Worm (Caenorhabditis elegans) whole organism, L2 larva: ENCODE results near the gene mbk-2.

Experiments
- C34F6.9 ChIP-seq: fragments of 150-350 bp; optimal IDR thresholded peaks from 2 replicates; lab custom pipeline; 2014; ENCODE audit warnings: missing biosample characterization, missing genetic modification characterization
- R02D3.7 ChIP-seq: fragments of 150-350 bp; optimal IDR thresholded peaks from 2 replicates; lab custom pipeline; 2014; ENCODE audit warnings: missing biosample characterization, missing genetic modification characterization
- Y55F3AM.14 ChIP-seq: fragments of 200-800 bp; sonication (Bioruptor generic); optimal IDR thresholded peaks from 2 replicates; lab custom pipeline; 2018; ENCODE audit warnings: mild to moderate bottlenecking, missing genetic modification characterization, missing compliant biosample characterization
- ZK546.5 ChIP-seq: sonication (generic microtip); optimal IDR thresholded peaks from 2 replicates; lab custom pipeline; 2017; ENCODE audit warnings: missing biosample characterization, missing genetic modification characterization
- aly-2 ChIP-seq: fragments of 150-350 bp; optimal IDR thresholded peaks from 2 replicates; lab custom pipeline; 2014; ENCODE audit warnings: missing biosample characterization, missing genetic modification characterization
- ceh-82 ChIP-seq: fragments of 150-350 bp; optimal IDR thresholded peaks from 2 replicates; lab custom pipeline; 2014; ENCODE audit warnings: missing biosample characterization, missing genetic modification characterization
- crh-2 ChIP-seq: sonication (generic microtip); optimal IDR thresholded peaks from 2 replicates; lab custom pipeline; 2017; ENCODE audit warnings: missing biosample characterization, missing genetic modification characterization
- egl-27 ChIP-seq: sonication (generic microtip); optimal IDR thresholded peaks from 3 replicates; lab custom pipeline; 2017; ENCODE audit warnings: missing biosample characterization, missing genetic modification reagents, missing genetic modification characterization
- elt-1 ChIP-seq: fragments of 150-350 bp; optimal IDR thresholded peaks from 2 replicates; lab custom pipeline; 2014; ENCODE audit warnings: missing biosample characterization, missing genetic modification characterization
- elt-3 ChIP-seq: sonication (generic microtip); optimal IDR thresholded peaks from 2 replicates; lab custom pipeline; 2017; ENCODE audit warnings: missing biosample characterization, missing genetic modification characterization
- fos-1 ChIP-seq: fragments of 150-350 bp; optimal IDR thresholded peaks from 2 replicates; lab custom pipeline; 2014; ENCODE audit warnings: missing biosample characterization, missing genetic modification characterization
- lin-11 ChIP-seq: fragments of 150-350 bp; sonication (generic microtip); optimal IDR thresholded peaks from 2 replicates; lab custom pipeline; 2014; ENCODE audit warnings: missing biosample characterization, missing genetic modification characterization, inconsistent platforms, mixed read lengths
- lin-13 ChIP-seq: fragments of 150-350 bp; optimal IDR thresholded peaks from 2 replicates; lab custom pipeline; 2014; ENCODE audit warnings: missing biosample characterization, missing genetic modification reagents, missing genetic modification characterization
- lsy-2 ChIP-seq, 2 experiments: fragments of 150-350 bp in 1 of 2; sonication (generic microtip) in 1 of 2; optimal IDR thresholded peaks; 2 replicates each; lab custom pipeline; 2014 to 2017; ENCODE audit warnings: missing biosample characterization in 2 of 2, missing genetic modification characterization in 2 of 2
- nhr-10 ChIP-seq: sonication (generic microtip); optimal IDR thresholded peaks from 2 replicates; lab custom pipeline; 2017; ENCODE audit warnings: missing biosample characterization, missing genetic modification characterization
- nhr-11 ChIP-seq: fragments of 150-350 bp; optimal IDR thresholded peaks from 2 replicates; lab custom pipeline; 2014; ENCODE audit warnings: missing biosample characterization, missing genetic modification characterization
- nhr-12 ChIP-seq: fragments of 150-350 bp; optimal IDR thresholded peaks from 2 replicates; lab custom pipeline; 2014; ENCODE audit warnings: missing biosample characterization, missing genetic modification characterization
- nhr-129 ChIP-seq: fragments of 150-350 bp; optimal IDR thresholded peaks from 2 replicates; lab custom pipeline; 2014; ENCODE audit warnings: missing biosample characterization, missing genetic modification characterization
- nhr-23 ChIP-seq: fragments of 150-350 bp; optimal IDR thresholded peaks from 2 replicates; lab custom pipeline; 2014; ENCODE audit warnings: missing biosample characterization, missing genetic modification reagents, missing genetic modification characterization
- nhr-237 ChIP-seq: fragments of 150-350 bp; optimal IDR thresholded peaks from 2 replicates; lab custom pipeline; 2014; ENCODE audit warnings: missing biosample characterization, missing genetic modification characterization
- nhr-6 ChIP-seq: fragments of 150-350 bp; optimal IDR thresholded peaks from 2 replicates; lab custom pipeline; 2014; ENCODE audit warnings: missing biosample characterization, missing genetic modification characterization
- nhr-77 ChIP-seq: fragments of 150-350 bp; optimal IDR thresholded peaks from 2 replicates; lab custom pipeline; 2014; ENCODE audit warnings: missing biosample characterization, missing genetic modification characterization
- peb-1 ChIP-seq: fragments of 150-350 bp; optimal IDR thresholded peaks from 2 replicates; lab custom pipeline; 2014; ENCODE audit warnings: missing biosample characterization, missing genetic modification characterization
- skn-1 ChIP-seq: sonication (generic microtip); optimal IDR thresholded peaks from 2 replicates; lab custom pipeline; 2017; ENCODE audit warnings: missing biosample characterization, missing genetic modification characterization
- sma-3 ChIP-seq: sonication (generic microtip); optimal IDR thresholded peaks from 2 replicates; lab custom pipeline; 2016; ENCODE audit warnings: missing genetic modification reagents, missing genetic modification characterization, missing compliant biosample characterization
- sma-9 ChIP-seq, 2 experiments: fragments of 150-350 bp in 1 of 2; sonication (generic microtip) in 1 of 2; optimal IDR thresholded peaks; 2 replicates each; lab custom pipeline; 2014 to 2016; ENCODE audit warnings: missing genetic modification characterization in 2 of 2, mild to moderate bottlenecking in 1 of 2, missing biosample characterization in 1 of 2, missing compliant biosample characterization in 1 of 2, missing genetic modification reagents in 1 of 2, moderate library complexity in 1 of 2
- snpc-4 ChIP-seq: fragments of 150-350 bp; optimal IDR thresholded peaks from 2 replicates; lab custom pipeline; 2014; ENCODE audit warnings: missing biosample characterization, missing genetic modification characterization
- unc-39 ChIP-seq: fragments of 150-350 bp; optimal IDR thresholded peaks from 2 replicates; lab custom pipeline; 2014; ENCODE audit warnings: missing biosample characterization, missing genetic modification characterization
- unc-55 ChIP-seq: fragments of 150-350 bp; sonication (generic microtip); optimal IDR thresholded peaks from 3 replicates; lab custom pipeline; 2014; ENCODE audit warnings: missing biosample characterization, missing genetic modification reagents, missing genetic modification characterization
- zag-1 ChIP-seq: fragments of 150-350 bp; optimal IDR thresholded peaks from 2 replicates; lab custom pipeline; 2014; ENCODE audit warnings: missing biosample characterization, missing genetic modification characterization

The mbk-2 gene

DNA sequence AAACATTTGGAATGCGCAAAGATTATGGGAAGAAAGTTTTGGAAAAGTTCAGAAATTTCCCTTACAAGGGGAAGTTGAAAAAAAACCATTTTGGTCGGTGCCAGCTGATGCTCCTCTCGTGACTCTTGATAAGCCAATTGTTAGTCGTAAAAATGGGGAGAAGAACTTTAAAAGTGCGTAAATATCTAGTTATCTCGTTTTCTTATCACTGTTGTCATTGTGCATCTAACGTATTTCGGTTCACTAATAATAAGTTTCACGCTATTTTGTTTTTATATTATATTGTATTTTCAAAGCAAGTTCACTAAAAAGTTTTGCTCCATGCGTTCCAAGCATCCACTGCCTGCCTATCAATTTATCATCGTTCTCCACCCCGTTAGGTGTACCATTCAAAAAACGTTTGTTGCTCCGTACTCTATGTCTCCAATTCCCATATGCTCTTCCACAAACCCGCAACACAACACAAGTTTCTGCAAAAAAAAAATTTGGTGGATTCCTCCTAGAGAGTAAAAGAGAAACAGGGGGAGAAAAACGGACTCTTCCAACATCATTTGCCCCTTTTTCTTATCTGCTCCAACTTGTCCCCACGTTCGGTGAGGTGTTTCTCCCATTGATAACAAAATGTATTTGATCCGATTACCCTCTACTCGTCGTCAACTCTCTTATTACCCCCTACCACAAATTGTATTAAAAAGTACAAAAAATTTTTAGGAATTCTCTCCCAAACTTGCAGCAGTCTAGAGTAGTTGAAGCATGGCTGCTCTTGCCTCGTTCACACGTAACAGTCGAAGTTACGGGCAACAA lies at the start of gene mbk-2:
Gene mbk-2 (plus strand): TSS at position 754 of the 804 bp plus-strand sequence.
- TF ChIP-seq lin-13 (no peak), snpc-4 (tag; lab: Kevin White, UChicago) (no peak), C34F6.9 (tag; lab: Kevin White, UChicago) (no peak), ZK546.5 (no peak), nhr-12 (tag; lab: Kevin White, UChicago) (no peak), sma-9 (GFP tag; optimal IDR thresholded peaks at IDR 0.05; lab: Kevin White, UChicago) (peak; percentile 57), sma-9 (tag; optimal IDR thresholded peaks at IDR 0.05; lab: Kevin White, UChicago) (no peak), sma-3 (GFP tag; lab: Kevin White, UChicago) (no peak), fos-1 (peak; percentile 6), lin-11 (no peak), elt-1 (tag; lab: Kevin White, UChicago) (no peak), unc-39 (tag; lab: Kevin White, UChicago) (no peak), elt-3 (tag; lab: Kevin White, UChicago) (no peak), ceh-82 (tag; lab: Kevin White, UChicago) (no peak), skn-1 (tag; lab: Kevin White, UChicago) (no peak), nhr-77 (tag; lab: Kevin White, UChicago) (no peak), egl-27 (tag; lab: Kevin White, UChicago) (no peak), nhr-6 (tag; lab: Kevin White, UChicago) (no peak), nhr-237 (tag; lab: Kevin White, UChicago) (no peak), zag-1 (tag; lab: Kevin White, UChicago) (no peak), nhr-129 (tag; lab: Kevin White, UChicago) (no peak), nhr-23 (tag; lab: Kevin White, UChicago) (no peak), Y55F3AM.14 (no peak), crh-2 (tag; lab: Kevin White, UChicago) (peak; percentile 3)

- TF ChIP-seq lsy-2 (tag; optimal IDR thresholded peaks at IDR 0.05; lab: Kevin White, UChicago) (no peak), unc-55 (GFP tag; lab: Kevin White, UChicago) (no peak), zag-1 (tag; lab: Kevin White, UChicago) (no peak), aly-2 (no peak), nhr-10 (no peak), nhr-11 (tag; lab: Kevin White, UChicago) (no peak), peb-1 (tag; lab: Kevin White, UChicago) (no peak)
Observed at ce11 chrIV:12960136-12960535, 48.8 kb upstream of the mbk-2 start, which contains the start of gene F55G11.7. TSS of gene F55G11.7 (plus strand) at chrIV:12960436.

DNA sequence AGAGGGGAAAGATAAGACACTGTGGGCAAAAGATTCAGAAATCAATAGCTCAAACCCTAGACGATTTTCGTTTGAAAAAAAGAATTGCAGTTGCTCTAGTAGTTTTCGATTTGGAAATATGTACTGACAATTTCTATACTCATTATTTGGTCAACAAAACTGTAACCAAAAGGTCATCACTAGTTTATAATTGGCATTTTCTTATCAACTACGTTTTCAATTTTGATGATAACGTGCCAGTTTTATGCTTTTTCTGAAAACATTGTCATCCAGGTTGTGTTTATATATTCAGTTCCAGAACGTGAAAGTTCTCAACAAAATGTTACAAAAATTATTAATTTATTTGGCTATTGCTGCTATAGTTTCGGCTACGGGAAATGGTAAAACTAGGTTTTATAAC lies 46.4 kb upstream of the mbk-2 start, which contains the start of gene F55G11.8:
Gene F55G11.8 (plus strand): TSS at position 245 of the 400 bp plus-strand sequence.
- TF ChIP-seq skn-1 (tag; lab: Kevin White, UChicago) = peak; percentile 43
- peak; percentile 86 for TF ChIP-seq fos-1
- TF ChIP-seq nhr-129 (tag; lab: Kevin White, UChicago) = no peak
- no peak for TF ChIP-seq nhr-11 (tag; lab: Kevin White, UChicago)
- no peak for TF ChIP-seq nhr-6 (tag; lab: Kevin White, UChicago)
- TF ChIP-seq sma-9 (GFP tag; optimal IDR thresholded peaks at IDR 0.05; lab: Kevin White, UChicago) = peak; percentile 25
- TF ChIP-seq sma-9 (tag; optimal IDR thresholded peaks at IDR 0.05; lab: Kevin White, UChicago) = no peak
- no peak for TF ChIP-seq ceh-82 (tag; lab: Kevin White, UChicago)

DNA sequence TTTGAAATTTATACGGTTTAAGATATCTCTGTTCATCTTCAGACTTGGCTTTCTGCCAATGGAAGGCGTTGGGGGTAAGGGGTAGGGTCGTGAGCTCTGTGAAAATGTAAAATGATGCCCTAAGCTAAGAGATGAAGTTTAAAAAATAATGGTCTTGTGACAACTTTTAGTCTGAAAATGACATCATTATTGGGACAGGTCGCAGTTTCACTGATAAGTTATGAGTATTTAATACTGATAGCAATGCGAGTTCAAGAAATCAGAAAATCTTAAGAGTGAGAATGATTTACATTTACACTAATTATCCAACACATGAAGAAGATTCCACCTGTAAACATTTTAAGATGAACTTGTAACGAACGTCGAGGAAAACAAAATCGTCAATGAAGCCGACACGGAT lies 44.3 kb upstream of the mbk-2 start:
- peak; percentile 33 for TF ChIP-seq sma-9 (GFP tag; optimal IDR thresholded peaks at IDR 0.05; lab: Kevin White, UChicago)
- no peak for TF ChIP-seq sma-9 (tag; optimal IDR thresholded peaks at IDR 0.05; lab: Kevin White, UChicago)
- TF ChIP-seq fos-1 = peak; percentile 56
- no peak for TF ChIP-seq R02D3.7 (tag; lab: Kevin White, UChicago)

ce11 chrIV:12965074-12965473 lies 43.9 kb upstream of the mbk-2 start, which contains the start of gene dod-22:
TSS of gene dod-22 (plus strand) at chrIV:12965374.
- no peak for TF ChIP-seq ZK546.5
- peak; percentile 21 for TF ChIP-seq fos-1
- no peak for TF ChIP-seq elt-1 (tag; lab: Kevin White, UChicago)
- TF ChIP-seq unc-55 (GFP tag; lab: Kevin White, UChicago) = no peak
- no peak for TF ChIP-seq lsy-2 (tag; optimal IDR thresholded peaks at IDR 0.05; lab: Kevin White, UChicago)
